Worm (Caenorhabditis elegans) whole organism, L4 larva: ENCODE results near the gene F09G8.5.

ENCODE experiments used
- D1046.2 ChIP-seq: fragments of 200-800 bp; sonication (Bioruptor generic); IDR thresholded peaks from 2 replicates; pipeline ENCODE4 v1.3.6; 2022; ENCODE audit warnings: missing genetic modification characterization, missing compliant biosample characterization
- F49E8.2 ChIP-seq: sonication (generic microtip); optimal IDR thresholded peaks from 2 replicates; lab custom pipeline; 2016; ENCODE audit warnings: missing compliant biosample characterization, mild to moderate bottlenecking, missing genetic modification characterization, borderline replicate concordance
- T20F7.1 ChIP-seq: fragments of 200-800 bp; sonication (Bioruptor generic); optimal IDR thresholded peaks from 2 replicates; lab custom pipeline; 2018; ENCODE audit warnings: mild to moderate bottlenecking, missing genetic modification characterization, missing compliant biosample characterization
- Y105C5A.15 ChIP-seq: fragments of 200-800 bp; sonication (Bioruptor generic); IDR thresholded peaks from 2 replicates; pipeline ENCODE4 v1.3.6; 2022; ENCODE audit warnings: missing genetic modification characterization, missing compliant biosample characterization
- Y5F2A.4 ChIP-seq: fragments of 200-800 bp; sonication (Bioruptor generic); optimal IDR thresholded peaks from 2 replicates; lab custom pipeline; 2018; ENCODE audit warnings: mild to moderate bottlenecking, missing genetic modification characterization, missing compliant biosample characterization
- ZK337.2 ChIP-seq: fragments of 200-800 bp; sonication (Bioruptor generic); IDR thresholded peaks from 2 replicates; pipeline ENCODE4 v1.3.6; 2022; ENCODE audit warnings: missing genetic modification reagents, missing genetic modification characterization, missing compliant biosample characterization
- aha-1 ChIP-seq: fragments of 150-350 bp; peaks from one replicate; lab custom pipeline; 2014; ENCODE audit warnings: missing biosample characterization, missing genetic modification characterization
- attf-4 ChIP-seq: sonication (generic microtip); optimal IDR thresholded peaks from 3 replicates; lab custom pipeline; 2017; ENCODE audit warnings: missing biosample characterization, missing genetic modification characterization
- ceh-20 ChIP-seq: fragments of 200-800 bp; sonication (Bioruptor generic); IDR thresholded peaks from 2 replicates; pipeline ENCODE4 v1.3.6; 2022; ENCODE audit warnings: missing genetic modification reagents, missing genetic modification characterization, missing compliant biosample characterization
- ceh-32 ChIP-seq: sonication (generic microtip); optimal IDR thresholded peaks from 2 replicates; lab custom pipeline; 2016; ENCODE audit warnings: mild to moderate bottlenecking, missing genetic modification characterization, missing compliant biosample characterization; ENCODE audit not compliant: poor library complexity
- ceh-44 ChIP-seq: fragments of 200-800 bp; sonication (Bioruptor generic); IDR thresholded peaks from 2 replicates; pipeline ENCODE4 v1.3.6; 2022; ENCODE audit warnings: missing genetic modification reagents, missing genetic modification characterization, missing compliant biosample characterization
- ceh-82 ChIP-seq: sonication (generic microtip); optimal IDR thresholded peaks from 2 replicates; lab custom pipeline; 2017; ENCODE audit warnings: missing biosample characterization, missing genetic modification characterization
- ces-1 ChIP-seq: fragments of 150-350 bp; sonication (generic microtip); optimal IDR thresholded peaks from 4 replicates; lab custom pipeline; 2014; ENCODE audit warnings: missing biosample characterization, missing genetic modification reagents, missing genetic modification characterization
- cey-2 ChIP-seq: sonication (generic microtip); optimal IDR thresholded peaks from 3 replicates; lab custom pipeline; 2017; ENCODE audit warnings: missing genetic modification characterization, mild to moderate bottlenecking, missing compliant biosample characterization, antibody characterized with exemption, borderline replicate concordance; ENCODE audit not compliant: insufficient read depth
- ctbp-1 ChIP-seq: fragments of 200-800 bp; sonication (Bioruptor generic); IDR thresholded peaks from 2 replicates; pipeline ENCODE4 v1.3.6; 2022; ENCODE audit warnings: missing genetic modification reagents, missing genetic modification characterization, missing compliant biosample characterization
- dmd-9 ChIP-seq: fragments of 200-800 bp; sonication (Bioruptor generic); IDR thresholded peaks from 2 replicates; pipeline ENCODE4 v1.3.6; 2022; ENCODE audit warnings: missing genetic modification reagents, missing genetic modification characterization, missing compliant biosample characterization
- egl-43 ChIP-seq: fragments of 200-800 bp; sonication (Bioruptor generic); IDR thresholded peaks from 2 replicates; pipeline ENCODE4 v1.3.6; 2022; ENCODE audit warnings: missing genetic modification reagents, missing genetic modification characterization, missing compliant biosample characterization
- fkh-10 ChIP-seq: fragments of 150-350 bp; optimal IDR thresholded peaks from 2 replicates; lab custom pipeline; 2014; ENCODE audit warnings: missing biosample characterization, missing genetic modification reagents, missing genetic modification characterization
- hlh-11 ChIP-seq: fragments of 200-800 bp; sonication (Bioruptor generic); optimal IDR thresholded peaks from 2 replicates; lab custom pipeline; 2018; ENCODE audit warnings: mild to moderate bottlenecking, missing genetic modification characterization, missing compliant biosample characterization
- hmg-1.1 ChIP-seq: fragments of 200-800 bp; sonication (Bioruptor generic); IDR thresholded peaks from 2 replicates; pipeline ENCODE4 v1.3.6; 2022; ENCODE audit warnings: missing genetic modification reagents, missing genetic modification characterization, missing compliant biosample characterization
- jun-1 ChIP-seq: fragments of 150-350 bp; optimal IDR thresholded peaks from 2 replicates; lab custom pipeline; 2014; ENCODE audit warnings: missing biosample characterization, missing genetic modification reagents, missing genetic modification characterization
- lim-7 ChIP-seq: fragments of 200-800 bp; sonication (Bioruptor generic); IDR thresholded peaks from 2 replicates; pipeline ENCODE4 v1.3.6; 2022; ENCODE audit warnings: missing genetic modification characterization, missing compliant biosample characterization
- lir-3 ChIP-seq: sonication (generic microtip); optimal IDR thresholded peaks from 2 replicates; lab custom pipeline; 2016; ENCODE audit warnings: mild to moderate bottlenecking, missing genetic modification characterization, missing compliant biosample characterization
- nhr-237 ChIP-seq: sonication (generic microtip); optimal IDR thresholded peaks from 2 replicates; lab custom pipeline; 2017; ENCODE audit warnings: missing biosample characterization, missing genetic modification characterization
- nhr-6 ChIP-seq: fragments of 150-350 bp; optimal IDR thresholded peaks from 2 replicates; lab custom pipeline; 2014; ENCODE audit warnings: missing biosample characterization, missing genetic modification characterization
- nhr-76 ChIP-seq: fragments of 150-350 bp; optimal IDR thresholded peaks from 2 replicates; lab custom pipeline; 2014; ENCODE audit warnings: missing biosample characterization, missing genetic modification characterization
- pqm-1 ChIP-seq: sonication (generic microtip); optimal IDR thresholded peaks from 2 replicates; lab custom pipeline; 2017; ENCODE audit warnings: missing biosample characterization, missing genetic modification characterization
- saeg-2 ChIP-seq: fragments of 200-800 bp; sonication (Bioruptor generic); IDR thresholded peaks from 2 replicates; pipeline ENCODE4 v1.3.6; 2022; ENCODE audit warnings: missing genetic modification reagents, missing genetic modification characterization, missing compliant biosample characterization
- sdz-12 ChIP-seq: fragments of 200-800 bp; sonication (Bioruptor generic); optimal IDR thresholded peaks from 2 replicates; lab custom pipeline; 2018; ENCODE audit warnings: mild to moderate bottlenecking, missing genetic modification characterization, missing compliant biosample characterization
- snpc-1.2 ChIP-seq: fragments of 200-800 bp; sonication (Bioruptor generic); IDR thresholded peaks from 2 replicates; pipeline ENCODE4 v1.3.6; 2022; ENCODE audit warnings: missing genetic modification reagents, missing genetic modification characterization, missing compliant biosample characterization
- tag-97 ChIP-seq: fragments of 200-800 bp; sonication (Bioruptor generic); IDR thresholded peaks from 2 replicates; pipeline ENCODE4 v1.3.6; 2022; ENCODE audit warnings: missing genetic modification characterization, missing compliant biosample characterization
- unc-62 ChIP-seq, 3 experiments: fragments of 150-350 bp in 1 of 3; sonication (generic microtip); optimal IDR thresholded peaks in 2 of 3; peaks in 1 of 3; 1 replicate in 1 of 3; 2 replicates in 2 of 3; lab custom pipeline; 2014 to 2017; ENCODE audit warnings: missing biosample characterization in 3 of 3, missing genetic modification characterization in 3 of 3, missing genetic modification reagents in 3 of 3, missing genotype in 1 of 3
- zfp-2 ChIP-seq: sonication (generic microtip); optimal IDR thresholded peaks from 2 replicates; lab custom pipeline; 2016; ENCODE audit warnings: mild to moderate bottlenecking, missing genetic modification characterization, missing compliant biosample characterization
- zfp-3 ChIP-seq: fragments of 200-800 bp; sonication (Bioruptor generic); conservative IDR thresholded peaks from 2 replicates; pipeline ENCODE4 v1.3.6; 2022; ENCODE audit warnings: missing genetic modification reagents, missing genetic modification characterization, missing compliant biosample characterization
- zip-11 ChIP-seq: fragments of 200-800 bp; sonication (Bioruptor generic); IDR thresholded peaks from 2 replicates; pipeline ENCODE4 v1.3.6; 2022; ENCODE audit warnings: missing genetic modification characterization, missing compliant biosample characterization
- ztf-7 ChIP-seq: fragments of 150-350 bp; optimal IDR thresholded peaks from 2 replicates; lab custom pipeline; 2014; ENCODE audit warnings: missing biosample characterization, missing genetic modification characterization

The F09G8.5 gene

DNA sequence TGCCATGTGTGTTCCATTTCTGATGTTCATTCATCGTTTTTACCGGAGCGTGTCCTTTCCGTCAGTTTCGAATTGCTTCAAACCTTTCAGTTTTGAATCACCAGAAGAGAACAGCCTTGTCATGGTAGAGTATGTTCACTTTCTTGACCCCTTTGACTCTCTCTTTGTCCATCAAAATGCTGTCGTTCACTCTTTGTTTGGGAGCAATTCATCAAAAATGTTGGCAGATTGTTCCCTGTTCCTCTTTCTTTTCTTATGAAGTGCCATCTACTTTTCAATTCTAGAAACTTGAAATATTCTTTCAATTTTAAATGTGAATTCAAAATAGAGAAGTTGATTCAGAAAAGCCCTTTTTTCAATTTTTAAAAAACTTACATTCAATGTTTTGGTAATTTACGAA is 26.5 kb downstream of the F09G8.5 start:
- no peak for TF ChIP-seq tag-97 (GFP tag; lab: Robert Waterston, UW)
- TF ChIP-seq jun-1 (tag; lab: Kevin White, UChicago) = no peak
- peak in 1 of 2 experiments; percentile 92 for TF ChIP-seq unc-62 (GFP tag; optimal IDR thresholded peaks at IDR 0.05 in 1 of 2; lab: Kevin White, UChicago)
- TF ChIP-seq unc-62 (tag; optimal IDR thresholded peaks at IDR 0.05; lab: Kevin White, UChicago) = no peak
- TF ChIP-seq, all 104 proteins: peak for 1

DNA sequence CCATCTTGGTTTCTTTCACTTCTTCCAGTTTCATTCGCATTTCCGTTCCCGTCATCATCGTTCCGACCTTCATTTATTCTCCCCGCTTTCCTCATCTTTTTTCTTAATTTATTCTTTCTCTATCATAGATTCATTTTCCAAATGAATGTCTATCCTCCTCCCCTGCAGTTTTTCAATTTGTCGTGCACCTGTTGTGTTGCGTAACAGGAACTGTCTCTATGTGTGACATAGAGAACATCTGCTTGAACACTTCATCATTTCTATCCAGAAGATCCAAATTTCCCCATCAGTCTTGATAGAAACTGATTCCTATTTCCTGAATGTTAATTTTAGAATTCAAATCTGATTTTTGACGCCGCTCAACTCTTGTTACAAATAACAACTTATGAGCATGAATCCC is 28.8 kb downstream of the F09G8.5 start:
- TF ChIP-seq nhr-76 (tag; lab: Kevin White, UChicago) (no peak), lir-3 (tag; lab: Kevin White, UChicago) (no peak), attf-4 (no peak), zip-11 (GFP tag; lab: Robert Waterston, UW) (no peak), ces-1 (no peak), nhr-237 (tag; lab: Kevin White, UChicago) (no peak), snpc-1.2 (GFP tag; lab: Robert Waterston, UW) (no peak), zfp-2 (no peak), sdz-12 (GFP tag; lab: Kevin White, UChicago) (no peak), zfp-3 (GFP tag; lab: Robert Waterston, UW) (no peak), Y105C5A.15 (no peak), aha-1 (tag; lab: Kevin White, UChicago) (no peak), ztf-7 (no peak), hlh-11 (tag; lab: Kevin White, UChicago) (no peak), ZK337.2 (GFP tag; lab: Robert Waterston, UW) (no peak), T20F7.1 (GFP tag; lab: Kevin White, UChicago) (no peak)

DNA sequence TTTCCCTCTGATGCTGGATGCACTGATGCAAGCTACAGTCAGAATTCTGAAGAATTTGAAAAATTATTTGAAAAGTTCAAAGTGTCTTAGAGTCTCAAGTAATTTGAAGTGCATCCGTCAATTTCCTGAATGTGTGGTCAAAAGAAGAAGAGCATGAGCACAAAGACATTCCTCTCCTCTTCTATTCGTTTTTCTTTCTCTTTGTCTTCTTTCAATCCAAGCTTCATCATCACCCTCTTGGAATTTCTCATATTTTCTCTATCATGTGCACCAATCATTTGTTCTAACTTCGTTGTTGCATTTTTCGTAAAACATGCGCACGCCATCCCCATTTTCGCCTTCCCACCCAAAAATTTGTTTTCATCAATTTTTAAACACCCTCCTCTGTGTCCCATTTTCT is 31.2 kb downstream of the F09G8.5 start:
- peak; percentile 54 for TF ChIP-seq fkh-10 (GFP tag; lab: Kevin White, UChicago)
- no peak for TF ChIP-seq nhr-6 (tag; lab: Kevin White, UChicago)

DNA sequence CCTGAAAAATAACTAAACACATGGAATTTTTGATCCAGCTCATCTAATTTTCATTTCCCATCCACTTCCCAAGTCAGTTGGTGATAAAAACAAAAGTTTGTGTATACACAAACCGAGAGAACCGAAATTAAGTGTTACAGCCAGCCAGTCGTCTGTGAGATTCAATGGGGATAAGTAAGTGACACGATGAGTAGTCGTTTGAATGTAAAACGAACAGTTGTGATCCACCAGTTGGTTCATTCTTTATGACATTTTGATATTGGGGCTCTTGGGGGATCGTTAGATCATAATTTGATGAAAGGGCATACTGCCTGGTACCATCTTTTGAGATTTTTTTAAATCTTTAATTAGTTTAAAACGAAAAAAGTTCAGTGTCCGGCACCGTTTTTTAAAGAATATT is 32.0 kb downstream of the F09G8.5 start:
- TF ChIP-seq F49E8.2 (no peak), dmd-9 (no peak), egl-43 (no peak), Y5F2A.4 (GFP tag; lab: Kevin White, UChicago) (no peak), sdz-12 (GFP tag; lab: Kevin White, UChicago) (no peak), ceh-20 (GFP tag; lab: Robert Waterston, UW) (no peak), ceh-44 (no peak), aha-1 (tag; lab: Kevin White, UChicago) (no peak), lim-7 (GFP tag; lab: Robert Waterston, UW) (no peak), ctbp-1 (GFP tag; lab: Robert Waterston, UW) (no peak), ceh-82 (tag; lab: Kevin White, UChicago) (no peak), ceh-32 (tag; lab: Kevin White, UChicago) (no peak), tag-97 (GFP tag; lab: Robert Waterston, UW) (no peak), cey-2 (tag; lab: Kevin White, UChicago) (no peak), hmg-1.1 (GFP tag; lab: Robert Waterston, UW) (no peak), saeg-2 (no peak), pqm-1 (tag; lab: Kevin White, UChicago) (no peak), ZK337.2 (GFP tag; lab: Robert Waterston, UW) (no peak), hlh-11 (tag; lab: Kevin White, UChicago) (no peak), D1046.2 (GFP tag; lab: Robert Waterston, UW) (no peak)
- TF ChIP-seq, all 104 proteins: peak for 0
